Worm (Caenorhabditis elegans): Measurements from ENCODE around the gene bus-8B.

DNA sequence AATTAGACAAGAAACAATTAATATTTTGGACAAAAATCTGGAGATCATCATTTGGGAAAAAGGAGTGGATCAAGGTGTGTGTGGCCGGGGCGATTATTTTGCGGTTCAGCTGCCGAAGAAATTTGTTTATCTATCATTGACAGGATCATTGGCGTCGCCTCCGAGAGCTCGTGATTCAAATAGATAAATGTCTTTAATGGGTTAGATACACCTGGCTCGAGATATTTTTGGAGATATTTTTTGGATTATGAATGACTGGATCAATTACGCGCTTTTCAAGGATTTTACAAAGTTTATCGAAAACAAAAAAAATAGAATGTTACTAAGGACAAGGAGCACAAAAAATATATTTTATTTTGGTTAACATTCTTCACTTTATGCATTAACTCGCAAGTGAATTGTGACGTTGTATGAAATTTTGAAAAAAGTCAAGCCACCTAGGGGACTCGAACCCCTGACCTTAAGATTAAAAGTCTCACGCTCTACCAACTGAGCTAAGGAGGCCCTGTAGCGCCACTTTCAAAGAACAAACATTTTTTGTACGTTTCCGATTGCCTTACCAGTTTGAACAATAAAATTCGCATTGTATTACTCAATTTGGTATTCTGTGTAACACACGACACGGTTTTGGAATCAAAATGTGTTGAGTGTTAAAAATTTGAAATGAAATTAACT, 42.2 kb upstream of the bus-8B start, which contains the start of gene C25F6.6:
- TF ChIP-seq nhr-120 (GFP tag; IDR thresholded peaks at IDR 0.05): no peak
- no peak for TF ChIP-seq madf-8 (GFP tag; conservative IDR thresholded peaks at IDR 0.05)
- no peak for TF ChIP-seq Y53F4B.3 (GFP tag; IDR thresholded peaks at IDR 0.05)
- no peak for TF ChIP-seq unc-62 (GFP tag; optimal IDR thresholded peaks at IDR 0.05)
- TF ChIP-seq snpc-4 (GFP tag; optimal IDR thresholded peaks at IDR 0.05): peak; percentile 66
- TF ChIP-seq snpc-4 (tag; optimal IDR thresholded peaks at IDR 0.05): peak in 3 of 4 experiments; percentile 9 to 78 (median 17)

Measured in whole organism, young adult.